Fruit fly (Drosophila melanogaster): ENCODE data around the gene Ncc69.
A peak's percentile ranks its signal among the peaks of the same experiment; 100 is the strongest.

The Ncc69 gene

DNA sequence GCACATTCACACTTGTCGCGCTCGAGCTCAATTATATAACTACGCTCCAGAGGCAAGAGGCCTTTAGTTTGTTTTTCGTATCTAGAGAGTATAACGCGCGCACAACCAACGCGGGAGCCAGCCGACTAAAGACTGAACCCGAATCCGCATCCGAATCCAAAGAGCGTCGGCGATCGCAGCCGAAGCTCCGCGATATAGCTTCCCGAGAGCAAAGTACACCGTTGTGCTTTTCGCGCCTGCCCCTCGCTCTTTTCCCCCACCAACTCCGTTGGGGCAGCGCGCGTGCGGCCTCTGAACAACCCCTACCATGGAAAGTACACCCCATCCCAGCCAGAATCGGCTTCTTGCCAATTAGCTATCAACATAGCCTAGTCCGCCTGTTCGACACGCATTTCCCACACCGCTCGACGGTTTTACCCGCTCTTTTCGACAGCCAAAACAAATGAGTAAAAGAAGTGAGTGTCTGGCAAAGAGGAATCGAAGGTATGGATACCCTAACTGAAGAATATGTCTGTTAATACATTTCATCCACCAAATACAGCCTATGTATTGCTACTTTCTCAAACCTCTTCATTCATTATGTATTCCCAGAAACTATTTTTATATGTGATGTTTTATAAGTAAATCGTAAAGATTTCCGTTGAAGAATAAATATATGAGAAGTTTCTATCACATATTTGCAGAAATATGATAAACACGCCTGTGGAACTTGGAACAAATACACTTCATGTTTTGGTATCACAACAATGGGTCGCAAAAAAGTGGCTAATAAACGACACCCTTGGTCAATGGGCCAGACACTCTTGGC is 17.5 kb upstream of the Ncc69 start (continued):
- no peak for TF ChIP-seq dpn (GFP tag; optimal IDR thresholded peaks at IDR 0.05)
- peak; percentile 65 for TF ChIP-seq exex (tag; optimal IDR thresholded peaks at IDR 0.05)
- TF ChIP-seq CG17912 (GFP tag; optimal IDR thresholded peaks at IDR 0.05) = peak; percentile 38
- no peak for TF ChIP-seq CG11560 (tag; IDR thresholded peaks at IDR 0.05)
- no peak for TF ChIP-seq Sry-δ (GFP tag; optimal IDR thresholded peaks at IDR 0.05)
- no peak for TF ChIP-seq org-1 (GFP tag; optimal IDR thresholded peaks at IDR 0.05)
- no peak for TF ChIP-seq Nf-YB (GFP tag; optimal IDR thresholded peaks at IDR 0.05)
- TF ChIP-seq CG15696 (tag; optimal IDR thresholded peaks at IDR 0.05) = no peak
- TF ChIP-seq Abd-B (GFP tag; optimal IDR thresholded peaks at IDR 0.05) = no peak
- TF ChIP-seq Bdp1 (GFP tag; optimal IDR thresholded peaks at IDR 0.05) = no peak
- TF ChIP-seq CG32767 (GFP tag; IDR thresholded peaks at IDR 0.05) = 0 out of 2 replicates have a peak, but pooled peaks have one; percentile 9
- no peak for TF ChIP-seq ssp (GFP tag; IDR thresholded peaks at IDR 0.05)
- TF ChIP-seq sens (GFP tag) = peak; percentile 79
- peak; percentile 27; the same call in 1 of the 3 replicates for TF ChIP-seq CG17361 (GFP tag; IDR thresholded peaks at IDR 0.05)
- TF ChIP-seq CG4404 (GFP tag; IDR thresholded peaks at IDR 0.05) = no peak
- TF ChIP-seq unc-4 (GFP tag; IDR thresholded peaks at IDR 0.05; ENCODE audit: partially characterized antibody) = peak; percentile 25; the same call in 1 of the 2 replicates
- no peak for TF ChIP-seq zen (tag; optimal IDR thresholded peaks at IDR 0.05)
- no peak for TF ChIP-seq CG7745 (tag; optimal IDR thresholded peaks at IDR 0.05)
- 0 out of 2 replicates have a peak, but pooled peaks have one; percentile 7 for TF ChIP-seq Oaz (GFP tag; IDR thresholded peaks at IDR 0.05)
- peak; percentile 84 for TF ChIP-seq sug (tag; optimal IDR thresholded peaks at IDR 0.05)
- TF ChIP-seq CG12104 (GFP tag; optimal IDR thresholded peaks at IDR 0.05) = no peak
- no peak for TF ChIP-seq CG10959 (GFP tag; IDR thresholded peaks at IDR 0.05)
- peak; percentile 16; the same call in 1 of the 2 replicates for TF ChIP-seq ranshi (GFP tag; IDR thresholded peaks at IDR 0.05)
- no peak for TF ChIP-seq pan (optimal IDR thresholded peaks at IDR 0.05)
- TF ChIP-seq pan (GFP tag; optimal IDR thresholded peaks at IDR 0.05 in 1 of 2, IDR thresholded peaks at IDR 0.05 in 1 of 2) = peak in 1 of 2 experiments; percentile 33
- no peak for TF ChIP-seq CG4360 (GFP tag; IDR thresholded peaks at IDR 0.05)
- no peak for TF ChIP-seq Dip2 (GFP tag; IDR thresholded peaks at IDR 0.05)
- TF ChIP-seq gro (GFP tag; optimal IDR thresholded peaks at IDR 0.05) = peak; percentile 63
- TF ChIP-seq Jarid2 (GFP tag; optimal IDR thresholded peaks at IDR 0.05) = peak; percentile 91
- TF ChIP-seq repo (GFP tag; optimal IDR thresholded peaks at IDR 0.05) = no peak
- TF ChIP-seq CG15479 (GFP tag; optimal IDR thresholded peaks at IDR 0.05) = no peak
- TF ChIP-seq CG18599 (GFP tag; optimal IDR thresholded peaks at IDR 0.05) = peak; percentile 62
- no peak for TF ChIP-seq D (optimal IDR thresholded peaks at IDR 0.05)
- TF ChIP-seq D (GFP tag; optimal IDR thresholded peaks at IDR 0.05) = no peak
- no peak for TF ChIP-seq Ssrp (tag; optimal IDR thresholded peaks at IDR 0.05)
- no peak for TF ChIP-seq insv (GFP tag; optimal IDR thresholded peaks at IDR 0.05)
- TF ChIP-seq CG4617 (GFP tag; optimal IDR thresholded peaks at IDR 0.05; ENCODE audit: borderline replicate concordance) = no peak
- peak; percentile 88 for TF ChIP-seq Med (GFP tag)
- peak; percentile 42 for TF ChIP-seq Hmx (GFP tag; optimal IDR thresholded peaks at IDR 0.05)
- no peak for TF ChIP-seq mld (GFP tag; IDR thresholded peaks at IDR 0.05; ENCODE audit: partially characterized antibody)
- TF ChIP-seq GATAe (GFP tag; conservative IDR thresholded peaks at IDR 0.05) = no peak; the same call in 1 of the 2 replicates
- peak; percentile 41 for TF ChIP-seq CG5180 (GFP tag; optimal IDR thresholded peaks at IDR 0.05)
- TF ChIP-seq NK7.1 (GFP tag; optimal IDR thresholded peaks at IDR 0.05) = peak; percentile 4
- no peak for TF ChIP-seq maf-S (GFP tag; optimal IDR thresholded peaks at IDR 0.05)
- TF ChIP-seq ci (GFP tag; IDR thresholded peaks at IDR 0.05) = peak; percentile 87
- TF ChIP-seq CG14860 (GFP tag; IDR thresholded peaks at IDR 0.05; ENCODE audit: partially characterized antibody) = no peak
- TF ChIP-seq CG1602 (GFP tag; optimal IDR thresholded peaks at IDR 0.05) = no peak
- TF ChIP-seq usp (GFP tag; optimal IDR thresholded peaks at IDR 0.05) = no peak
- TF ChIP-seq MTF-1 (GFP tag; optimal IDR thresholded peaks at IDR 0.05; ENCODE audit: borderline replicate concordance) = peak; percentile 32
- TF ChIP-seq CG10321 (GFP tag; IDR thresholded peaks at IDR 0.05) = no peak

Data from whole organism, embryonic.